Worm (Caenorhabditis elegans): ENCODE results near the gene F01D4.5.

Gene F01D4.5

DNA sequence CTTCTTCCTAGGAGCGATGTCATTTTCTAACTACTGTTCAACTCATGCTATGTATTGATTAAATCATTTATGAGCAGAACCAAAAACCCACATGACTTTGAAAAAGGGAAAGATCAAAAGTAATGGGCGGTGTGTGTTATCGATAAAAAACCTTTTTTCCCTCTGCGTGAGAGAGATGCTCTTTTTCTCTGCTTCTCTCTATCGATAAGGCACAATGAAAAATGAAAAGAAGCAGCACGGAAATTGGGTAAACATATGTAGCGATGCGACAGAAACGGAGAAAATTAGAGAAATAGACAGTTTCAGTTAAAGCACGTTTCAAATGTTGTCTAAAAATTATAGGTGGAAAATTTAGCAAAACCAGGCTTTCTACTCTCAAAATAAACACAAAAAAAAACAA, 18.9 kb upstream of the F01D4.5 start (continued):
- TF ChIP-seq nhr-77 (tag; optimal IDR thresholded peaks at IDR 0.05) (peak; percentile 68), ets-5 (GFP tag; IDR thresholded peaks at IDR 0.05) (no peak), fos-1 (tag; optimal IDR thresholded peaks at IDR 0.05) (no peak), pag-3 (tag; optimal IDR thresholded peaks at IDR 0.05; ENCODE audit: borderline replicate concordance, insufficient read depth) (no peak), ztf-11 (tag; optimal IDR thresholded peaks at IDR 0.05) (no peak), nhr-19 (GFP tag; conservative IDR thresholded peaks at IDR 0.05) (peak; percentile 50), snpc-4 (tag; optimal IDR thresholded peaks at IDR 0.05) (no peak), isw-1 (GFP tag; IDR thresholded peaks at IDR 0.05) (no peak), sup-37 (GFP tag; optimal IDR thresholded peaks at IDR 0.05) (no peak), ama-1 (optimal IDR thresholded peaks at IDR 0.05) (peak; percentile 8), jun-1 (tag; optimal IDR thresholded peaks at IDR 0.05) (peak; percentile 44), nhr-11 (tag; optimal IDR thresholded peaks at IDR 0.05) (no peak), C16A3.4 (tag; optimal IDR thresholded peaks at IDR 0.05) (peak; percentile 29), nhr-20 (tag; optimal IDR thresholded peaks at IDR 0.05) (peak; percentile 32), ceh-63 (GFP tag; optimal IDR thresholded peaks at IDR 0.05) (no peak), nhr-71 (tag; optimal IDR thresholded peaks at IDR 0.05) (peak; percentile 76), ces-1 (GFP tag; optimal IDR thresholded peaks at IDR 0.05) (no peak), unc-130 (tag; optimal IDR thresholded peaks at IDR 0.05) (no peak), lin-39 (tag; optimal IDR thresholded peaks at IDR 0.05) (no peak), nhr-28 (tag; optimal IDR thresholded peaks at IDR 0.05) (no peak), zag-1 (tag; optimal IDR thresholded peaks at IDR 0.05) (no peak), tlp-1 (tag; optimal IDR thresholded peaks at IDR 0.05) (no peak), egl-13 (tag; optimal IDR thresholded peaks at IDR 0.05) (no peak)

DNA sequence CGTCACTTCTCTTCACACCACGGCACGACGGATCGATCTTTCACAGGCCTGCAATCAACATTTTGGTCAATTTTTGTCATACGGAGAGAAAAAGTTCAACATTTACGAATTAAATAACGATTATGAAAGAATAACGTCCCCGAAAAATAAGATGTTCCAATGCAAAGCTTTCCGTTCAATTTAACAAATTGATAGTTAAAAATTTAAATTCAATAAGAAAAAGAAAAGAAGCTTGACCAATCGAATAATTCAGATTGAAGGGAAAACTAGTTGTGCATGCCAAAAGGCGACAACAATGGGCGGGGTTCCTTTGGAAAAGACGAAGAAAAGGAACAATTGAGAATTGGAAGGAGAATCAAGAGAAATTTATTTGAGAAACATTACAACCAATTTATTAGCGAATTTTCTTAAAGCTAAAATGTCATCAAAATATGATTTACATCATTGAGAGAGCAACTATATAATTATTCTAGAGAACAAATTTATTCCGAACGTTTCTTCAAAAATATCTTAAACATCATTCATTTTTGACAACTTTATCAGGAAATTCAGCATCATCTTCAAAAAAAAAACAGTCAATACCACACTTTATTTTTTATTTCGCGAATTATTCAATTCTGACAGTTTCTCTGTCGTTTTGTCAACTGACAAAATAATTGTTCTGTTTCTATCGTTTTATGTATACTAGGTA, 18.2 kb upstream of the F01D4.5 start, which contains the start of gene tax-6:
tax-6 (minus strand) TSS at position 51 of the 691 bp plus-strand sequence.
- no peak for TF ChIP-seq ztf-4 (tag; optimal IDR thresholded peaks at IDR 0.05)
- no peak for TF ChIP-seq fkh-10 (GFP tag; optimal IDR thresholded peaks at IDR 0.05)
- TF ChIP-seq sup-37 (GFP tag; optimal IDR thresholded peaks at IDR 0.05), result no peak
- TF ChIP-seq swsn-7 (tag; optimal IDR thresholded peaks at IDR 0.05), result no peak
- TF ChIP-seq pqm-1 (tag; optimal IDR thresholded peaks at IDR 0.05), result no peak
- TF ChIP-seq elt-2 (tag; optimal IDR thresholded peaks at IDR 0.05), result no peak
- TF ChIP-seq hlh-4 (tag; optimal IDR thresholded peaks at IDR 0.05), result no peak

DNA sequence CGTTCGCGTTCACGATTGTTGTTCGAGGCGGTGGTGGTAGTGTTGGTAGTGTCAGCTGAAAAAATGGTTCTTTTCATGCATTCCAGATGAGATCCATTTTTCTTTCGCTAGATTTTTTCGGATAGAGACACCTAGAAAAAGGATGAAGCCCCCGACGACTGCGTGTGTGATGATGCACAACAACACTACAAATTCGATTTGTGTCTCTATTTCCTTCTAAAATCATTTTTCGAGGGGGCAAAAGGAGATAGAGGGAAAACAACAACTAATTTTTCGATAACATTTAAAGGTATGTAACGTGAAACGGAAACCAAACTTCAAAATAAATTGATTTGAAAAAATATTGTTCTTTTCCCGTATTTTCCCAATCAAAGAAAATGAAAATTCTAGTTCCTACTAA, 17.0 kb upstream of the F01D4.5 start:
- no peak for TF ChIP-seq fkh-4 (tag; optimal IDR thresholded peaks at IDR 0.05; ENCODE audit: borderline replicate concordance)
- peak; percentile 13 for TF ChIP-seq fkh-10 (GFP tag; optimal IDR thresholded peaks at IDR 0.05)

DNA sequence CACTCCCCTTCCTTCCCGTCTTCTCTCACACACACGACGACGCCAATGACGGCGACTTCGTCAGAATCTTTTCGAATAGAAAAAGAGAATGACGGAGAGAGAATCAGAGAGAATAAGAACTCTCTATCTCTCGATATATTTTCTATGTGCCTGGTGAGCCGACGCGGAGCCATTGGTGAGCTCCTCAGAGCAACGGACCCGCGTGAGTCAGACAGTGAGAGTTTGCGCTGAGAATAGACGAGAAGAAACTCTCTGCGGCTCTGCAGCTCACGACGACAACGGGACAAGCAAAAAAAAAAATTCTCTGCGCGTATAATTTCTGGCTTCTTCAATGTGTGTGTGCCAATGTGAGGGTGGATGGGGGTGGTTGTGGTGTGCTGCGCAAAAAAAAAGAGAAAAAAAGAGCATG, 16.5 kb upstream of the F01D4.5 start:
- TF ChIP-seq mef-2 (tag; optimal IDR thresholded peaks at IDR 0.05) (no peak), pqm-1 (tag; optimal IDR thresholded peaks at IDR 0.05) (no peak), zip-4 (GFP tag; optimal IDR thresholded peaks at IDR 0.05) (no peak), lsy-2 (tag; optimal IDR thresholded peaks at IDR 0.05) (peak; percentile 24 to 74), xbp-1 (tag; optimal IDR thresholded peaks at IDR 0.05) (peak; percentile 19), snu-23 (GFP tag; optimal IDR thresholded peaks at IDR 0.05) (peak; percentile 55), lin-35 (GFP tag; optimal IDR thresholded peaks at IDR 0.05) (peak in 1 of 2 experiments; percentile 19), lin-15B (tag; optimal IDR thresholded peaks at IDR 0.05) (peak; percentile 4), efl-1 (optimal IDR thresholded peaks at IDR 0.05) (peak; percentile 8 to 40), efl-1 (GFP tag; optimal IDR thresholded peaks at IDR 0.05 in 1 of 2) (no peak), mep-1 (tag; optimal IDR thresholded peaks at IDR 0.05) (peak; percentile 19), unc-86 (tag; optimal IDR thresholded peaks at IDR 0.05) (peak; percentile 78), sox-4 (tag; optimal IDR thresholded peaks at IDR 0.05) (peak; percentile 34), nhr-77 (tag; optimal IDR thresholded peaks at IDR 0.05) (no peak), hpl-2 (GFP tag; optimal IDR thresholded peaks at IDR 0.05) (no peak), ceh-88 (GFP tag; IDR thresholded peaks at IDR 0.05) (no peak), lir-3 (tag; optimal IDR thresholded peaks at IDR 0.05; ENCODE audit: poor library complexity) (no peak), zag-1 (tag; optimal IDR thresholded peaks at IDR 0.05) (peak; percentile 70), lin-39 (tag; optimal IDR thresholded peaks at IDR 0.05) (no peak), pax-3 (tag; optimal IDR thresholded peaks at IDR 0.05) (peak; percentile 40), irx-1 (tag; optimal IDR thresholded peaks at IDR 0.05) (peak; percentile 36), lin-14 (GFP tag; optimal IDR thresholded peaks at IDR 0.05) (peak; percentile 95), nhr-47 (tag; optimal IDR thresholded peaks at IDR 0.05) (peak; percentile 79)
